Fruit fly (Drosophila melanogaster) whole organism, wandering third instar larva: ENCODE data around the gene CG8136.

Source experiments
- Abd-B ChIP-seq: fragments of >200 bp; optimal IDR thresholded peaks from 2 replicates; lab custom pipeline; 2017; ENCODE audit warnings: missing biosample characterization, missing genetic modification characterization
- CG32264 ChIP-seq: fragments of 200-800 bp; sonication (Bioruptor generic); optimal IDR thresholded peaks from 2 replicates; lab custom pipeline; 2016; ENCODE audit warnings: missing biosample characterization, missing genetic modification characterization
- Dif ChIP-seq: fragments of 200-275, 200-300 bp; sonication (Bioruptor generic); optimal IDR thresholded peaks from 2 replicates; lab custom pipeline; 2018; ENCODE audit warnings: missing biosample characterization, missing genetic modification characterization; ENCODE audit not compliant: partially characterized antibody
- GATAd ChIP-seq: sonication (Bioruptor generic); optimal IDR thresholded peaks from 2 replicates; lab custom pipeline; 2016; ENCODE audit warnings: missing biosample characterization, missing genetic modification characterization
- HLH106 ChIP-seq: fragments of 200-800 bp; optimal IDR thresholded peaks from 3 replicates; lab custom pipeline; 2019; ENCODE audit warnings: missing biosample characterization, mild to moderate bottlenecking, missing genetic modification characterization, moderate library complexity
- Hnf4 ChIP-seq: fragments of 200-800 bp; sonication (Bioruptor generic); optimal IDR thresholded peaks from 2 replicates; lab custom pipeline; 2016; ENCODE audit warnings: missing biosample characterization, mild to moderate bottlenecking, missing genetic modification characterization
- Mio ChIP-seq: sonication (Bioruptor generic); optimal IDR thresholded peaks from 2 replicates; lab custom pipeline; 2016; ENCODE audit warnings: missing biosample characterization, missing genetic modification characterization
- OdsH ChIP-seq: fragments of 200-800 bp; sonication (Bioruptor generic); optimal IDR thresholded peaks from 2 replicates; lab custom pipeline; 2016; ENCODE audit warnings: missing biosample characterization, mild to moderate bottlenecking, missing genetic modification characterization
- Rel ChIP-seq, 2 experiments: fragments of 200-800 bp; sonication (Bioruptor generic) in 1 of 2; optimal IDR thresholded peaks; 2 replicates in 1 of 2; 3 replicates in 1 of 2; lab custom pipeline; 2016 to 2019; ENCODE audit warnings: mild to moderate bottlenecking in 2 of 2, missing biosample characterization in 2 of 2, missing genetic modification characterization in 2 of 2, moderate library complexity in 1 of 2
- Sp1 ChIP-seq: fragments of 200-800 bp; sonication (Bioruptor generic); optimal IDR thresholded peaks from 3 replicates; lab custom pipeline; 2019; ENCODE audit warnings: missing biosample characterization, mild to moderate bottlenecking, missing genetic modification characterization, moderate library complexity
- Vsx2 ChIP-seq: fragments of 200-300, 225-300 bp; sonication (Bioruptor generic); optimal IDR thresholded peaks from 2 replicates; lab custom pipeline; 2018; ENCODE audit warnings: missing biosample characterization, missing genetic modification characterization; ENCODE audit not compliant: partially characterized antibody
- br ChIP-seq: fragments of 200-800 bp; sonication (Bioruptor generic); optimal IDR thresholded peaks from 2 replicates; lab custom pipeline; 2016; ENCODE audit warnings: missing biosample characterization, missing genetic modification characterization
- brk ChIP-seq: fragments of 200-800 bp; sonication (Bioruptor generic); optimal IDR thresholded peaks from 2 replicates; lab custom pipeline; 2016; ENCODE audit warnings: missing biosample characterization, mild to moderate bottlenecking, missing genetic modification characterization
- dl ChIP-seq, 2 experiments: fragments of 175-275, 200-275 bp in 1 of 2; fragments of 200-275 bp in 1 of 2; sonication (Bioruptor generic); optimal IDR thresholded peaks; lab custom pipeline; 2018; ENCODE audit warnings: mild to moderate bottlenecking in 2 of 2, missing biosample characterization in 2 of 2, missing genetic modification characterization in 2 of 2, moderate library complexity in 2 of 2; ENCODE audit not compliant: partially characterized antibody in 2 of 2, insufficient read depth in 1 of 2
- dmrt93B ChIP-seq: fragments of 200-800 bp; sonication (Bioruptor generic); optimal IDR thresholded peaks from 2 replicates; lab custom pipeline; 2018; ENCODE audit warnings: missing biosample characterization, mild to moderate bottlenecking, missing genetic modification characterization
- ey ChIP-seq: fragments of 200-800 bp; sonication (Bioruptor generic); optimal IDR thresholded peaks from 2 replicates; lab custom pipeline; 2016; ENCODE audit warnings: missing biosample characterization, missing genetic modification characterization
- foxo ChIP-seq, 2 experiments: fragments of 200-800 bp; sonication (Bioruptor generic); optimal IDR thresholded peaks; 2 replicates in 1 of 2; 3 replicates in 1 of 2; lab custom pipeline; 2016 to 2017; ENCODE audit warnings: missing biosample characterization in 2 of 2, missing genetic modification characterization in 2 of 2
- fru ChIP-seq: fragments of 200-800 bp; sonication (Bioruptor generic); optimal IDR thresholded peaks from 3 replicates; lab custom pipeline; 2016; ENCODE audit warnings: missing biosample characterization, mild to moderate bottlenecking, missing genetic modification characterization
- jim ChIP-seq: fragments of 175-275, 200-325 bp; sonication (Bioruptor generic); optimal IDR thresholded peaks from 2 replicates; lab custom pipeline; 2016; ENCODE audit warnings: missing biosample characterization, mild to moderate bottlenecking, missing genetic modification characterization
- lola ChIP-seq: fragments of >200 bp; optimal IDR thresholded peaks from 2 replicates; lab custom pipeline; 2017; ENCODE audit warnings: missing biosample characterization, missing genetic modification characterization
- pan ChIP-seq: fragments of >200 bp; optimal IDR thresholded peaks from 2 replicates; lab custom pipeline; 2017
- psq ChIP-seq: fragments of 200-800 bp; sonication (Bioruptor generic); optimal IDR thresholded peaks from 3 replicates; lab custom pipeline; 2017; ENCODE audit warnings: missing biosample characterization, mild to moderate bottlenecking, missing genetic modification characterization, moderate library complexity
- rgr ChIP-seq: fragments of 200-800 bp; sonication (Bioruptor generic); optimal IDR thresholded peaks from 3 replicates; lab custom pipeline; 2016; ENCODE audit warnings: missing biosample characterization, mild to moderate bottlenecking, missing genetic modification characterization
- sage ChIP-seq: fragments of 200-800 bp; sonication (Bioruptor generic); optimal IDR thresholded peaks from 2 replicates; lab custom pipeline; 2016; ENCODE audit warnings: missing biosample characterization, mild to moderate bottlenecking, missing genetic modification characterization
- sv ChIP-seq: fragments of 200-800 bp; sonication (Bioruptor generic); optimal IDR thresholded peaks from 3 replicates; lab custom pipeline; 2016; ENCODE audit warnings: missing biosample characterization, missing genetic modification characterization
- usp ChIP-seq: fragments of >200 bp; optimal IDR thresholded peaks from 2 replicates; lab custom pipeline; 2017; ENCODE audit warnings: missing biosample characterization, missing genetic modification characterization

CG8136 gene

DNA sequence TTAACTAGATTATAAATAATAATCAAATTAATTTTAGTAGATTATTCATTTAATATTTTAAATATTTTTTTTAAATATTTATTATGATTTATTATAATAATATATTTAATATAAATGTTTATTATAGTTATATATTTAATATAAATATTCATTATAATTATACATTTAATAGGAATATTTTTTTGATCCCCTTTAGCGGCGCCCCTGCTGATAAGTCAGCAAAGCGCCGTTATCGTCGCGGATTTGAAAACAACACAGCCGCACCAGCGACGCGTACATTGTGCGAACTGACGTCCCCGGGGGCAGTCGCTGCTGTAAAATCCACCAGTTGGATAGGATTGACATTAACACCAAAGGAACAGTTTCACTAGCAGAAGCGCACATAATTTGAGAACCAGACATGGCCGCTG is 8.4 kb upstream of the CG8136 start, which contains the start of gene CG8112:
Gene CG8112 (plus strand): TSS at position 212 of the 410 bp plus-strand sequence.
- TF ChIP-seq psq (GFP tag; lab: Kevin White, UChicago) (peak; percentile 49), Rel (GFP tag; optimal IDR thresholded peaks at IDR 0.05; lab: Kevin White, UChicago) (no peak), Rel (tag; optimal IDR thresholded peaks at IDR 0.05; lab: Kevin White, UChicago) (peak; percentile 9), dmrt93B (GFP tag; lab: Kevin White, UChicago) (peak; percentile 19), GATAd (GFP tag; lab: Kevin White, UChicago) (no peak), foxo (GFP tag; optimal IDR thresholded peaks at IDR 0.05; lab: Kevin White, UChicago) (peak in 1 of 2 experiments; percentile 42), Hnf4 (GFP tag; lab: Kevin White, UChicago) (no peak), HLH106 (tag; lab: Kevin White, UChicago) (peak; percentile 39), Dif (GFP tag; lab: Kevin White, UChicago) (peak; percentile 5), Sp1 (GFP tag; lab: Kevin White, UChicago) (peak; percentile 52), fru (GFP tag; lab: Kevin White, UChicago) (peak; percentile 9), rgr (GFP tag; lab: Kevin White, UChicago) (peak; percentile 33), sage (peak; percentile 21), Abd-B (GFP tag; lab: Kevin White, UChicago) (no peak)
- TF ChIP-seq, all 38 proteins: peak for 10

DNA sequence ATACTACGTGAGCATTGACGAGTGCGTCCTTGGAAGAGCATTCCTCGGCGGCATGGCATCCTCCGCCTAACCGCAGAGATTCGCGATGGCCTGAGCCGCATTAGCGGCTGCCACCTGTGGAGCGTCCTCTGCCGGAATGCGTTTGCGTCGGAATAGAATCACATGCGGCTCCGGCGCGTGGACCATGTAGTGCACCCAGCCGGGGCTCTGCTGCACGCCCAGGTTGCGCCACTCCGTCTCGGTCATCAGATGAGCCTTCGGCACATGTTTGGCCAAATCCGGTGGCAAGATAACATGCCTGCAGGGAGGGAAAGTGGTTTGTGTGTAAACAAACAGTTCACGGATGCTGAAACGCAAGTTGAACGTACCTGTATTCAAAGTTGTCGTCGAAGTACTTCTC is 5.8 kb upstream of the CG8136 start:
- TF ChIP-seq jim (GFP tag; lab: Kevin White, UChicago) (no peak), Sp1 (GFP tag; lab: Kevin White, UChicago) (no peak), sv (no peak), CG32264 (GFP tag; lab: Kevin White, UChicago) (no peak), Hnf4 (GFP tag; lab: Kevin White, UChicago) (no peak), dl (GFP tag; optimal IDR thresholded peaks at IDR 0.05; lab: Kevin White, UChicago; ENCODE audit: insufficient read depth in 1 of 2, partially characterized antibody in 2 of 2) (no peak), Dif (GFP tag; lab: Kevin White, UChicago) (no peak), brk (GFP tag; lab: Kevin White, UChicago) (no peak), Mio (no peak), GATAd (GFP tag; lab: Kevin White, UChicago) (no peak), OdsH (GFP tag; lab: Kevin White, UChicago) (no peak), fru (GFP tag; lab: Kevin White, UChicago) (no peak)

DNA sequence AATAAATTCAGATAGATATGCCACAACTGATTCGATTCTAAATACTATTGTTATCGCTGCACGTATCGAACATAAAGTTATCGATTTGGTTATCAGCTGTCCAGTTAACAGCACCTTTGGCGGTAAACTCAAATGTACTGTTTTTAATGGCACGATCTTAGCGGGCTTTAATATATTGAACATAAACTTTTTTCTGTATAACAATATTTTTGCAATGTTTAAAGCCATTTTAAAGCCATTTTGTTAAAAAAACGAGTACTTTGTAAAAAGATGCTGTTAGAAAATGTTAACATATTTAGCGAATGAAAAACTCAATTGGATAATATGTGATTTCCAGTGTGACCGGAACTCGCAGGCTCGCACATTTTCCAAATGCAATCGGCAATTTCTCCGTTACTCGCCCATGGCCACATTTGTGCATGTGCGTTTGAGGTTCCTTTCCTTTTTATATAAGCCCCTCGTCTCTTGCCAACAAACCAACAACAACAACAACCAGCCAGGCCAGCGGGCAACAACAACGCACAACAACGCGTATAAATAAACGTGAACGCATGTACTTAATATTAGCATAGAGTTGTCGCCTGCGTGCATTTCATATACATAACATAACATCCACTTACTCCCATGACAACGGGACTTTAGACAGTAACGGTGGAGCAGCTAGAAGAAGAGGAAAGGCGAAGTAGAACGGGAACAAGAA is 5.2 kb upstream of the CG8136 start, which contains the start of gene TMEM216:
Gene TMEM216 (plus strand): TSS at position 393 of the 700 bp plus-strand sequence.
- TF ChIP-seq HLH106 (tag; lab: Kevin White, UChicago) (no peak), psq (GFP tag; lab: Kevin White, UChicago) (peak; percentile 2), rgr (GFP tag; lab: Kevin White, UChicago) (peak; percentile 1), Rel (GFP tag; optimal IDR thresholded peaks at IDR 0.05; lab: Kevin White, UChicago) (no peak), Rel (tag; optimal IDR thresholded peaks at IDR 0.05; lab: Kevin White, UChicago) (peak; percentile 58)

DNA sequence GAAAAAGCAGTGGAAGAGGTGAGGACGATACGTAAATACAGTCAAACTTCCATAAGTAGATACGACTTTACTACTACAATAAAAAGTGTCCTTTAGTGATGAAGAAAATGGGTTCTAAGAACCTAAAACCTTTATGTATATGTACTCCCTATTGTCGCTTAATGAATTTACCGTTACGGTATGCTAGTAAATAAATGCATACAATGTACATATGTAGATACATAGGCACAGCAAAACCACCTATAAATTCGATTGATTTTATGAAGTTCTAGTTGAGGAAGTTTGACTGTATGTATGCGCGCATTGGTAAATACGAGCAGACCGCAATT is 4.7 kb upstream of the CG8136 start:
- TF ChIP-seq sage (no peak), GATAd (GFP tag; lab: Kevin White, UChicago) (no peak), Sp1 (GFP tag; lab: Kevin White, UChicago) (no peak), ey (GFP tag; lab: Kevin White, UChicago) (peak; percentile 10), usp (GFP tag; lab: Kevin White, UChicago) (no peak), lola (GFP tag; lab: Kevin White, UChicago) (no peak), sv (no peak), OdsH (GFP tag; lab: Kevin White, UChicago) (peak; percentile 6), br (GFP tag; lab: Kevin White, UChicago) (no peak), Vsx2 (no peak), rgr (GFP tag; lab: Kevin White, UChicago) (no peak)

DNA sequence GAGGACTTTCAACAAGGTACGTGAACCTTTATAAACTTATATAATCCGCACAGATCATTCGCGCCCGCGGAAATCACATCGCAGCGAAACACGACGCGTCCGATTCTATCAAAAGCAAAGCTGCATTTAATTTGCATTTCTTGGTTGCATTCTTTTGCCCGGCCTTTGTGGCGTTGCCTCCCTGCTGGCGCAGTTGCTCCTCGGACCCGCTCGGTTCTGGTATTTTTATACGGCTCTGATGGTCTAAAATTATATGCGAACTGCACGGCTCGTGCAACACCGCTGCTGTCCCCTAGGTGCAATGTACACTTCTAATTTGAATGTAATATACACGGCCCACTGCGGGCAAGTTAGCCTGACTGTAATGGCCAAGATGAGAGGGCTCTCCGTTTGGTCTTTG is 2.8 kb upstream of the CG8136 start, which contains the start of gene Cks85A:
Gene Cks85A (minus strand): TSS at position 101 of the 400 bp plus-strand sequence.
- no peak for TF ChIP-seq Rel (GFP tag; optimal IDR thresholded peaks at IDR 0.05; lab: Kevin White, UChicago)
- TF ChIP-seq Rel (tag; optimal IDR thresholded peaks at IDR 0.05; lab: Kevin White, UChicago): peak; percentile 25
- TF ChIP-seq pan (lab: Kevin White, UChicago): no peak
